Fruit fly (Drosophila melanogaster): ENCODE measurements around the gene CycK.
A peak's percentile ranks its signal among the peaks of the same experiment; 100 is the strongest.

Gene CycK

dm6 chr2L:22129581-22130300 lies at the start of gene CycK:
Gene CycK (minus strand): TSS chr2L:22130142.
- no peak for TF ChIP-seq pan (optimal IDR thresholded peaks at IDR 0.05)
- no peak for TF ChIP-seq psq (optimal IDR thresholded peaks at IDR 0.05)
- no peak for TF ChIP-seq CG8478 (optimal IDR thresholded peaks at IDR 0.05)
- TF ChIP-seq usp (GFP tag; optimal IDR thresholded peaks at IDR 0.05): no peak
- no peak for TF ChIP-seq EcR (GFP tag; optimal IDR thresholded peaks at IDR 0.05)
- no peak for TF ChIP-seq Dll (optimal IDR thresholded peaks at IDR 0.05)

- no peak for TF ChIP-seq EcR (GFP tag; optimal IDR thresholded peaks at IDR 0.05)
Measured at dm6 chr2L:22176398-22176797, 46.5 kb upstream of the CycK start.

- TF ChIP-seq CG8478 (optimal IDR thresholded peaks at IDR 0.05) (no peak), psq (optimal IDR thresholded peaks at IDR 0.05) (no peak), EcR (GFP tag; optimal IDR thresholded peaks at IDR 0.05) (no peak), usp (GFP tag; optimal IDR thresholded peaks at IDR 0.05) (no peak), Dll (optimal IDR thresholded peaks at IDR 0.05) (no peak), pan (optimal IDR thresholded peaks at IDR 0.05) (no peak)
Measured at dm6 chr2L:22175101-22175500, 45.2 kb upstream of the CycK start, which contains the start of gene CG3635. Gene CG3635 (plus strand): TSS chr2L:22175415.

DNA sequence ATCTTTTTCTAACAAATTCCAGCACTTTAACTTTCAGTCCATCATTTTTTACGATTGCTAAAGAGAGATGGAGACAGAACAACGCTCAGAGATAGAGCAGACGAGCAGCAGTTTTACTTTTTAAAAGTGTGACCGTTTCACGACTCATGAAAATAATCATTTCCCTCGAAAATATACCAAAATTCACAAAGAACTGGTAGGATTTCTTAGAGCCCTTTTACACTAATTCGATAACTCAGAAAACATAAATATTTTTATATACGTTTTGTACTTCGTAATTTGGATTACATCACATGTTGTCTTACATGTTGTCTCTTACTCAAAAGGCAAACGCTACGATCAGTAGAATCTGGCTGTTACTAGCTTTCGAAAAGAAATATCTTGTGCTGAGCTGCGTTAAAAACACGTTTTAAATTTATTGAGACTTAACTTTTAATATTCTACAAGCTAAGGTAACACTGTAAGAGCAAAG lies 39.1 kb upstream of the CycK start, which contains the start of gene Clamp:
Gene Clamp (minus strand): TSS at position 100 of the 472 bp plus-strand sequence.
- TF ChIP-seq pan (optimal IDR thresholded peaks at IDR 0.05): no peak
- TF ChIP-seq Dll (optimal IDR thresholded peaks at IDR 0.05): no peak
- no peak for TF ChIP-seq CG8478 (optimal IDR thresholded peaks at IDR 0.05)
- TF ChIP-seq psq (optimal IDR thresholded peaks at IDR 0.05): no peak
- TF ChIP-seq EcR (GFP tag; optimal IDR thresholded peaks at IDR 0.05): no peak
- no peak for TF ChIP-seq usp (GFP tag; optimal IDR thresholded peaks at IDR 0.05)

dm6 chr2L:22168559-22169027 lies 38.7 kb upstream of the CycK start:
- TF ChIP-seq CG8478 (optimal IDR thresholded peaks at IDR 0.05) (peak; percentile 52), Dll (optimal IDR thresholded peaks at IDR 0.05) (no peak)

- TF ChIP-seq psq (optimal IDR thresholded peaks at IDR 0.05): no peak
- TF ChIP-seq CG8478 (optimal IDR thresholded peaks at IDR 0.05): no peak
- TF ChIP-seq pan (optimal IDR thresholded peaks at IDR 0.05): no peak
- no peak for TF ChIP-seq Dll (optimal IDR thresholded peaks at IDR 0.05)
Measured at dm6 chr2L:22163302-22163701, 33.4 kb upstream of the CycK start.

dm6 chr2L:22159800-22160199 lies 29.9 kb upstream of the CycK start:
- TF ChIP-seq EcR (GFP tag; optimal IDR thresholded peaks at IDR 0.05) (no peak), Dll (optimal IDR thresholded peaks at IDR 0.05) (no peak), pan (optimal IDR thresholded peaks at IDR 0.05) (no peak), psq (optimal IDR thresholded peaks at IDR 0.05) (no peak), usp (GFP tag; optimal IDR thresholded peaks at IDR 0.05) (no peak), CG8478 (optimal IDR thresholded peaks at IDR 0.05) (no peak)

DNA sequence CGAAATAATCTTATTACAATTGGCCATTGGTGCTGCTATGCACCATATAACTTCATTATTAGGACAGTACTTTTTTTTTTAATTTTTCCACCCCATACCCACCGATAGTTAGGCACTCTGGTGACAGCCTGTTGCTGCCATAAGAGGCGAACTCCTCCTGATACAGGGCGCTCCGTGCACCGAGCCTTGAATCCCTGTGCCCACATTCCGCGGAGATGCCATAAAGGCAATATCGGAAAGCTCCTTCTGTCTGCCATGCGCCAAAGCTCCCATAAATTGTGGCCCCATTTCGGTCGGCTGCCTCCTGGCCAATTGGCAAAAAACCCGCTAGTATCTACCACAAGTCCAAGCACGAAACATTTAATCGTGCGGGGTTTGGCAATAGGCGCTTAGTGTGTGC lies 23.3 kb upstream of the CycK start:
- TF ChIP-seq psq (optimal IDR thresholded peaks at IDR 0.05) (no peak), EcR (GFP tag; optimal IDR thresholded peaks at IDR 0.05) (no peak), Dll (optimal IDR thresholded peaks at IDR 0.05) (no peak), usp (GFP tag; optimal IDR thresholded peaks at IDR 0.05) (no peak), pan (optimal IDR thresholded peaks at IDR 0.05) (no peak), CG8478 (optimal IDR thresholded peaks at IDR 0.05) (no peak)

dm6 chr2L:22151323-22151722 lies 21.4 kb upstream of the CycK start, which contains the start of gene dunk:
Gene dunk (plus strand): TSS chr2L:22151623.
- TF ChIP-seq psq (optimal IDR thresholded peaks at IDR 0.05) (no peak), usp (GFP tag; optimal IDR thresholded peaks at IDR 0.05) (no peak), CG8478 (optimal IDR thresholded peaks at IDR 0.05) (no peak), pan (optimal IDR thresholded peaks at IDR 0.05) (no peak), EcR (GFP tag; optimal IDR thresholded peaks at IDR 0.05) (no peak), Dll (optimal IDR thresholded peaks at IDR 0.05) (no peak)

- TF ChIP-seq usp (GFP tag; optimal IDR thresholded peaks at IDR 0.05): no peak
- no peak for TF ChIP-seq pan (optimal IDR thresholded peaks at IDR 0.05)
- no peak for TF ChIP-seq CG8478 (optimal IDR thresholded peaks at IDR 0.05)
- no peak for TF ChIP-seq psq (optimal IDR thresholded peaks at IDR 0.05)
- TF ChIP-seq EcR (GFP tag; optimal IDR thresholded peaks at IDR 0.05): no peak
- no peak for TF ChIP-seq Dll (optimal IDR thresholded peaks at IDR 0.05)
Measured at dm6 chr2L:22148713-22149112, 18.8 kb upstream of the CycK start.

DNA sequence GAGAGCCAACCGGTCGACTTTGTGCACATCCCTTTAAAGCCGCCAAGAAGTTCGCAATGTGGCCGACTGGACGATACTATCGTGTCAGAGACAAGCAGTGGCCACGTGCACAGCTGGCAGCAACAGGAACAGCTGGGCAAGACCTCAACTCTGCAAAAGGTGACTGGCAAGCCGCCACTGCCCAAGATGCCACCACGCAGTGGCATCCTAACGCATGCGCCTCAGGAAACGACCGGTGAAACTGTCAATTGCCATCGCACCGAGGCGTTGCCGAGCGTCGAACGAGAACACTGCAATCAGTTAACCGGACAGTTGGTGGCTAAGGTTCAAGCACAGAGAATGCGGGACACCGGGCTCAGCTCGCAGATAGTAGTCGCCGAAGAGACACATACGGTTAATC lies 16.3 kb upstream of the CycK start:
- no peak for TF ChIP-seq CG8478 (optimal IDR thresholded peaks at IDR 0.05)
- TF ChIP-seq EcR (GFP tag; optimal IDR thresholded peaks at IDR 0.05): no peak
- no peak for TF ChIP-seq Dll (optimal IDR thresholded peaks at IDR 0.05)
- no peak for TF ChIP-seq usp (GFP tag; optimal IDR thresholded peaks at IDR 0.05)
- no peak for TF ChIP-seq psq (optimal IDR thresholded peaks at IDR 0.05)
- no peak for TF ChIP-seq pan (optimal IDR thresholded peaks at IDR 0.05)

DNA sequence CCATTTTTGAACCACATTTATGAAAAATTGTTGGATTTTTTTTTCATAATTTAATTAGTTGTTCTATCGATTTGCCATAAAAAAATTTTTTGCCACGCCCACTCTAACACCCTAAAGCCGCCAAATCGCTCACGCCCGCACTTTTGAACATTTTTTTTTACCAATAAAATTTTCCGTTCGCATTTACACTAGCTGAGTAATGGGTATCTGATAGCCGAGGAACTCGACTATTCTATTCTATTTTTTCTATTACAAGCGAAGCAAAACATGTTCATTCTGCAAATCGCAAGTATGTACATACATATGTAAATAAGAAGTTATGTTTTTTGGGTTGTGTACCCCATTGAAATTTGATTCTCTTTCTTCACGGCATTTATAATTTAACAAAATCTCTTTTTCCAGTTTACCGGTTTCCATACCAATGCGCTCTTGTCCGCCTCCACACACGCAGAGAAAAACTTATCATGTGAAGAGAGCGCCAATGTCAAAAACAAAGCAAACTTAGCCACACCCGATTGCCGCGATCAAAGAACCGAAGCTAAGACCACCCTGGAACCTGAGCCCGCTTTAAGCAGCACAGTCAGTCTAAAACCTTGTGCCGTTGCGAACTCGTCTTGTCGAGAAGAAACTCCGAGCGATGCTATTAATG lies 15.5 kb upstream of the CycK start:
- TF ChIP-seq CG8478 (optimal IDR thresholded peaks at IDR 0.05): no peak
- no peak for TF ChIP-seq EcR (GFP tag; optimal IDR thresholded peaks at IDR 0.05)
- no peak for TF ChIP-seq pan (optimal IDR thresholded peaks at IDR 0.05)
- TF ChIP-seq psq (optimal IDR thresholded peaks at IDR 0.05): no peak
- TF ChIP-seq usp (GFP tag; optimal IDR thresholded peaks at IDR 0.05): no peak
- no peak for TF ChIP-seq Dll (optimal IDR thresholded peaks at IDR 0.05)
